Worm (Caenorhabditis elegans): ENCODE data around the gene srj-27.
"Not testable (repeated sequence)": the region's sequence is repeated elsewhere in the genome, so short reads cannot be mapped to it uniquely, and the experiment has no call there.

DNA sequence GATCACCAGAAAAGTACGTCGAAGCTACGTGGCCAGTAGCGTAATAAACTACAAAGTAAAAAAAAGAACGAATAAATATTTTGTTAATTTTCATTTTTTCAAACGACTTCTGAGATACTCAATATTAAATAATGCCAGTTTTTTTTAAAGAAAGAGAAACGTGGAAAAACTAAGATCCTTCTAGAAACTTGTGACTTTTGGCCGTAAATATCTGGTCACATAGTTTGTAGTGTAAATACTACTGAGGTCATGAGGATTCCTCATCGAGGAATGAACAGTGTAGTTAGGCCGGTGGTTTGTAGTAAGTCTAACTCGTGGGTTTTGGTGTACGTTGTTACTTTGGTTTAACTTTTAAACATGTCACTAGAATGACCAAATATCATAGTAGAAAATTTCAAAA, 40.7 kb upstream of the srj-27 start:
- TF ChIP-seq lin-13 (GFP tag; optimal IDR thresholded peaks at IDR 0.05); egl-27 (tag; optimal IDR thresholded peaks at IDR 0.05); hlh-17 (GFP tag; optimal IDR thresholded peaks at IDR 0.05; ENCODE audit: borderline replicate concordance): not testable (repeated sequence)

Data from whole organism, L1 larva.